Worm (Caenorhabditis elegans): ENCODE results near the gene F42C5.4.

Gene F42C5.4

DNA sequence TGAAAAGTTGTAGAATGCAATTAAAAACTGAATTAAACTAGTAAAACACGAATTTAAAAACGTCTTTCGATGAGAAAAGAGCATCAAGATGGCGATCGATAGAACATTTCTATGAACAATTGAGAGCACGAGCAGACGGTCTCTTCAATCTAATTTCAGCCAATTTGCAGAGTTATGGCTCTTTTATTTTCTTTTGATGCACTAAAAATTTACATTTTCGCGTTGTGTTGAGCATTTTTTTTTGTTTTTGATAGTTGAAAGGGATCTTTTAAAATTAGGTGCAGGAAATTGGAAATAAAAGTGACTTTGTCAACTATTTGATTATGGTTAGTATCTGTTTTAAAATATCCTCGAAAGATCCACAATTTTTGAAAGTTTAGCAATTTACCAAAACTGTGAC, 17.0 kb upstream of the F42C5.4 start, which contains the start of gene F42C5.6:
Gene F42C5.6 (minus strand): TSS at position 101 of the 400 bp plus-strand sequence.
- no peak for TF ChIP-seq ztf-29 (GFP tag; IDR thresholded peaks at IDR 0.05)
- TF ChIP-seq med-1 (GFP tag; optimal IDR thresholded peaks at IDR 0.05; ENCODE audit: insufficient read depth) = no peak
- no peak for TF ChIP-seq tab-1 (GFP tag; IDR thresholded peaks at IDR 0.05)
- no peak for TF ChIP-seq cog-1 (tag; optimal IDR thresholded peaks at IDR 0.05)
- no peak for TF ChIP-seq T22C8.4 (GFP tag; IDR thresholded peaks at IDR 0.05)
- TF ChIP-seq klf-2 (GFP tag; conservative IDR thresholded peaks at IDR 0.05) = no peak
- TF ChIP-seq ref-1 (GFP tag; conservative IDR thresholded peaks at IDR 0.05) = no peak
- no peak for TF ChIP-seq flt-1 (GFP tag; IDR thresholded peaks at IDR 0.05)
- TF ChIP-seq ztf-23 (GFP tag; IDR thresholded peaks at IDR 0.05) = no peak

DNA sequence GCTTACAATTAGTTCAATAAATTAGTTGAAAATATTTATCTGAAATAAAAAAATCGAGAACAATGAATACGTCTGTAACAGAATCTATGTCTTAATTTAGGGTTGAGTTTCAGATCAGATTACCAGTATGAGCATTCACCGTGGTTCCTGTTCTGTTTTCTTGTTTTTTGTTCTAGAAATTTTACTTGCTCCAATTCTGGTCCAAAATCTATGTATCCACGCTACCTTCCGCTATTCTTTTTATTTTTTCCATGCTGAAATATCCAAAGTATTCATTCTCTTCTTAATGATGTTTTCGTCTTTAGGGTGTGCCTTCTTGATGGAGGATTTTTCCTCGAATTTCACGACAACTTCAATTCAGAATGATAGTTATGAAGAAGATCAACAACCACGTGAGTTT, 13.4 kb upstream of the F42C5.4 start, which contains the start of gene npr-27:
Gene npr-27 (plus strand): TSS at position 301 of the 400 bp plus-strand sequence.
- TF ChIP-seq med-1 (GFP tag; optimal IDR thresholded peaks at IDR 0.05; ENCODE audit: insufficient read depth) (no peak), cog-1 (tag; optimal IDR thresholded peaks at IDR 0.05) (no peak), klf-2 (GFP tag; conservative IDR thresholded peaks at IDR 0.05) (no peak), ztf-29 (GFP tag; IDR thresholded peaks at IDR 0.05) (no peak), tab-1 (GFP tag; IDR thresholded peaks at IDR 0.05) (no peak), ztf-23 (GFP tag; IDR thresholded peaks at IDR 0.05) (no peak), flt-1 (GFP tag; IDR thresholded peaks at IDR 0.05) (no peak), ref-1 (GFP tag; conservative IDR thresholded peaks at IDR 0.05) (no peak), T22C8.4 (GFP tag; IDR thresholded peaks at IDR 0.05) (no peak)

DNA sequence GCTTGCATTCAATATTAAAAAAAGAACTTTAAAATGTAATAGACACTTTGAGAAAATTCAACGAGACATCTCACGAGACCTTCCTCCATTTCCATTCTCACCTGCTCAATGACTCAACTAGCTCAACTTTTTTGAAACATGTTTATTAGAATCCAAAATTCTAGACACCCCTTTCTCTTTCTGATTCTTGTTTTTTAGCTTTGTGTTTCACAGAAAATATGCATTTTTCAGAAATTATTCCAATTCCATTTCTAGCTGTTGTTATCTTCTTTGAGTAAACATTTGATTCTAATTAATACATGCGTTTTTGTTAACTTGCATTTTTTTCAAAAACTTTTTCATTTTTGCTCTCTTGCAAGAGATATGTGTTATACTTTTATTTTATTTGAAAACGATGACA, 9.6 kb upstream of the F42C5.4 start:
- no peak for TF ChIP-seq med-1 (GFP tag; optimal IDR thresholded peaks at IDR 0.05; ENCODE audit: insufficient read depth)
- no peak for TF ChIP-seq cog-1 (tag; optimal IDR thresholded peaks at IDR 0.05)
- no peak for TF ChIP-seq klf-2 (GFP tag; conservative IDR thresholded peaks at IDR 0.05)

DNA sequence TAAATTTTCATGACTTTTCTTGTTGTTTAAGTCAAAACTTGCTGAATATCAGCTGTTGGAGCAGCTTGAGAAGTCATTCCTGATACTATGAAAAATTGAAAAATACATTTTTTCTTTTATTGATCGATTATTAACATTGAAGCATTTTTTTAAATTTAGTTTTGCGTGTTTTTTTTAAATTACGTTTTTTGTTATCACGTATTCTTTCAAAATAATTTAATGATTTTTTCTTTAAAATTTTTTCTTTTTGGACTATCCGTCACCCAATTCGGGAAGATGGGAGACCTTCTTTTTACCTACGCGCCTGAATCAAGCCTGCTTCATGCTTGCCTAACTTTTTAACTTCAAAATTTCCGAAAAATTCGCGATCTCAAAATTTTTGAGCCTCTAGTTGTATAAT, 2.2 kb upstream of the F42C5.4 start, which contains the start of gene F42C5.5:
Gene F42C5.5 (minus strand): TSS at position 101 of the 400 bp plus-strand sequence.
- no peak for TF ChIP-seq klf-2 (GFP tag; conservative IDR thresholded peaks at IDR 0.05)
- no peak for TF ChIP-seq tab-1 (GFP tag; IDR thresholded peaks at IDR 0.05)
- TF ChIP-seq ztf-29 (GFP tag; IDR thresholded peaks at IDR 0.05) = no peak
- TF ChIP-seq flt-1 (GFP tag; IDR thresholded peaks at IDR 0.05) = no peak
- TF ChIP-seq cog-1 (tag; optimal IDR thresholded peaks at IDR 0.05) = no peak
- no peak for TF ChIP-seq T22C8.4 (GFP tag; IDR thresholded peaks at IDR 0.05)
- no peak for TF ChIP-seq ref-1 (GFP tag; conservative IDR thresholded peaks at IDR 0.05)
- no peak for TF ChIP-seq ztf-23 (GFP tag; IDR thresholded peaks at IDR 0.05)
- TF ChIP-seq med-1 (GFP tag; optimal IDR thresholded peaks at IDR 0.05; ENCODE audit: insufficient read depth) = no peak

DNA sequence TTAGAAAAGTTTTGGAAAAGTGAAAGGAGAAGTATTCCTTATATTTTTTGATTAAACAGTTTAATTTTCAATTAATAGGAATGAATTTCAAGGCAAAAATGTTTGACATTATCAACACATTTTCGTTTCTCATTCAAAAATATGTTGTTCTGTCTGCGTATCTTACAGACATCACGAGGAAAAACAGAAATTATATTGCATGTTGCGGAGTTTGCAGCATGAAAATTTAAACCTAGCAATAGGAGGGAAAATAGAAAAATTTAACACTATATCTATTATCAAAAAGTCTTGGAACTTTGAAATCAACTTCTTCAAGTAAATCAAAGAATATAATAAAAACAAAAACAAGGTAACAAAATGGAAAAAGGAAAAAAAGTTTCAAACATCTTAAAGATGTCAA, 861 bp downstream of the F42C5.4 start:
- TF ChIP-seq klf-2 (GFP tag; conservative IDR thresholded peaks at IDR 0.05) = no peak
- no peak for TF ChIP-seq ztf-23 (GFP tag; IDR thresholded peaks at IDR 0.05)
- TF ChIP-seq tab-1 (GFP tag; IDR thresholded peaks at IDR 0.05) = no peak
- TF ChIP-seq cog-1 (tag; optimal IDR thresholded peaks at IDR 0.05) = no peak
- no peak for TF ChIP-seq ref-1 (GFP tag; conservative IDR thresholded peaks at IDR 0.05)
- no peak for TF ChIP-seq ztf-29 (GFP tag; IDR thresholded peaks at IDR 0.05)

DNA sequence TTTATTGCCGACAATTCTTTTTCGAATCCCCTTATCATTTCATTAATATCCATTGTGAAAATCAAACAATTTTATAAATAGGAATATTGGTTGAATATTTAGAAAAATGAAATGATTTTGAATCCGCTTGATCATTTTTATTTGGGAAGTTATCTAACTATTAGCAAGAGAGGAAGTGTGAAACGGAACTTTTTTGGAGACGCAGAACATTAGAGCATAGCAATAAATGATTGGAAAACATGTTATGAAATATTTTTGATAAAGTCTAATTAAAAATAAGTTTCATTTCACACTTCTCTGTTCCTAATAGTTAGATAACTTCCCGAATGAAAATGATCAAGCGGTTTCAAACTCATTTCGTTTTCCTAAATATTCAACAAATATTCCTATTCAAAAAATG, 4.5 kb downstream of the F42C5.4 start, which contains the start of gene F42C5.3:
Gene F42C5.3 (minus strand): TSS at position 101 of the 400 bp plus-strand sequence.
- TF ChIP-seq med-1 (GFP tag; optimal IDR thresholded peaks at IDR 0.05; ENCODE audit: insufficient read depth) (no peak), tab-1 (GFP tag; IDR thresholded peaks at IDR 0.05) (no peak), ref-1 (GFP tag; conservative IDR thresholded peaks at IDR 0.05) (no peak), klf-2 (GFP tag; conservative IDR thresholded peaks at IDR 0.05) (no peak), ztf-23 (GFP tag; IDR thresholded peaks at IDR 0.05) (no peak), cog-1 (tag; optimal IDR thresholded peaks at IDR 0.05) (no peak), T22C8.4 (GFP tag; IDR thresholded peaks at IDR 0.05) (no peak)

DNA sequence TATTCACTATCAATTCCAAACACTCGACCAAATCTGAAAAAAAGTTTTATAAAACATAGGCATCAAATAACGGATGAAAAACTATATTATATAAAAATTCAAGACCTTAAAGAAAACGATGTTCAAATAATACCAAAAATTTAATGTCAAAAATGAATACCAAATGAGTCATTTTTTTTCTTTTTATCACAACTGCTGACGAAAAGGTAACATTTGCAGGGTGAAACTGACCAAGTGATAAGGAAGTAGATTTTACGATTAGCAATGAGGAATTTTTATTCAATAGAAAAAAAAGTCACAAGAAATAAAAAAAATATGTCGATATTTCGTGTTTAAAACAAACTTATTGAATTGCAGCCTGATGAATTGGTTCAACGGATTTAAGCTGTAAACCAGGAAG, 6.1 kb downstream of the F42C5.4 start, which contains the start of gene C06E4.8:
Gene C06E4.8 (minus strand): TSS at position 37 of the 400 bp plus-strand sequence.
- no peak for TF ChIP-seq flt-1 (GFP tag; IDR thresholded peaks at IDR 0.05)

DNA sequence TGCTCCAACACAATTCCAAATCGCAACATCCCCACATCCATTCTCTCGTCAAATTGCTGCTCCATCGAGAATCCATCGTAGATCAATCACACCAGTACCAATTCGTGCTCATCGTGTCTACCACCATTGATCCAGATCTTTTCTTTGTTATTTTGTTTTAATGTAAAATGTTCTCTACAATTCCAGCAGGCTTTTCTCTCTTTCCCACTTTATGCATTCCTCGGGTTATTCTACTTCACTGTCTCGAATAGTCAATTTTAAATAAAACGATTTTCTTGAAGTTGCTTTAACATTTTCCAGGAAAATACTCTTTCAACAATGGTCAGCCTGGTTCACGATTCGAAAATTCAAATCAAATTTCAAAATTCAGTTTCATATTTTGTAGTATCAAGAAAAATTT, 9.0 kb downstream of the F42C5.4 start, which contains the start of gene C06E4.1:
Gene C06E4.1 (plus strand): TSS at position 301 of the 400 bp plus-strand sequence.
- TF ChIP-seq cog-1 (tag; optimal IDR thresholded peaks at IDR 0.05) (no peak), flt-1 (GFP tag; IDR thresholded peaks at IDR 0.05) (no peak), med-1 (GFP tag; optimal IDR thresholded peaks at IDR 0.05; ENCODE audit: insufficient read depth) (no peak), ref-1 (GFP tag; conservative IDR thresholded peaks at IDR 0.05) (no peak), tab-1 (GFP tag; IDR thresholded peaks at IDR 0.05) (no peak), ztf-23 (GFP tag; IDR thresholded peaks at IDR 0.05) (no peak), T22C8.4 (GFP tag; IDR thresholded peaks at IDR 0.05) (no peak), klf-2 (GFP tag; conservative IDR thresholded peaks at IDR 0.05) (no peak), ztf-29 (GFP tag; IDR thresholded peaks at IDR 0.05) (no peak)

DNA sequence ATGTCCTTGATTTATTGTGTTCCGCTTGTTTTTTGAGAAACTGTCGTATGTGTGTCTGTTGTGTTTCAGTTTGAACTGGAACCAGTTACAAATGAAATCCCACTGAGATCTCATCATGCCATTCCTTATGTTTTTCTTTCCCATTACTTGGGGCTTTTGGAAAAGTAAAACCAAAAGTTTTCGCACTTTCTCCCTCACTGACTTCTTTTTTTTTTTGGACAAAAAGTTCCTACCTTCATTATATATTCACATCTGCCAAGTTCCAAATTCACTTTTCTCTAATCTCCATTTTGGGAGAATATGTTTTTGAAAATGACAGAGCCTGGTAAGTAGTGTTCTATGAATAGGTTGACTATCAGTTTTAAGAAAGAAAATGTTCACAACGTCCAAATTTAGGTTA, 15.3 kb downstream of the F42C5.4 start, which contains the start of gene C06E4.2:
Gene C06E4.2 (plus strand): TSS at position 301 of the 400 bp plus-strand sequence.
- TF ChIP-seq ztf-29 (GFP tag; IDR thresholded peaks at IDR 0.05) (no peak), klf-2 (GFP tag; conservative IDR thresholded peaks at IDR 0.05) (no peak), flt-1 (GFP tag; IDR thresholded peaks at IDR 0.05) (no peak), ztf-23 (GFP tag; IDR thresholded peaks at IDR 0.05) (no peak)

DNA sequence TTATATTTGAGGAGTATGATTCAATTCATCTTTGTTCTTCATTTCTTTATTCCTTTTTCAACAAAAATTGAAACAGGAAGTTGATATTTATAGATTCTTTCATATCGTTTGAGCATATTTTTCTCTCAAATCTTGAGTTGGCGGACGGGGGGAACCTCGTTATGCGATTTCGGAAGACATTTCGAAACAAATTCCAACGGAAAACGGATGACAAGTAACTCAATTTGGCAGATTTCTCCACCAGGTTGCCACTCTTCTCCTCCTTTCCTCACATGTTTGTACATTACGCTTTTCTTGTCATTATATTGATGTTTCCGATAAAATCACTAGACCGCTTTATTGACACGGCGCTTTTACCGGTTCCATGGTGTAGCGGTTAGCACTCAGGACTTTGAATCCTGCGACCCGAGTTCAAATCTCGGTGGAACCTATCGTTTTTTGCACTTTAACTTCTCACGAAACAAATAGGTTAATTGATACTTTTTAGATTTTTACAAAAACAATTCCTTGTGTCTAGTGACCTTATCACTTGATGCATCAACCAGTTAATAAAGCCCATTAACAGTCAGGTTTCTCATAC, 16.9 kb downstream of the F42C5.4 start:
- no peak for TF ChIP-seq cog-1 (tag; optimal IDR thresholded peaks at IDR 0.05)
- no peak for TF ChIP-seq ztf-23 (GFP tag; IDR thresholded peaks at IDR 0.05)
- no peak for TF ChIP-seq flt-1 (GFP tag; IDR thresholded peaks at IDR 0.05)
- no peak for TF ChIP-seq klf-2 (GFP tag; conservative IDR thresholded peaks at IDR 0.05)
- no peak for TF ChIP-seq ref-1 (GFP tag; conservative IDR thresholded peaks at IDR 0.05)
- no peak for TF ChIP-seq med-1 (GFP tag; optimal IDR thresholded peaks at IDR 0.05; ENCODE audit: insufficient read depth)
- no peak for TF ChIP-seq ztf-29 (GFP tag; IDR thresholded peaks at IDR 0.05)
- no peak for TF ChIP-seq T22C8.4 (GFP tag; IDR thresholded peaks at IDR 0.05)
- TF ChIP-seq tab-1 (GFP tag; IDR thresholded peaks at IDR 0.05) = no peak

Measured in whole organism, midembryonic.